Worm (Caenorhabditis elegans) whole organism, L2 larva: ENCODE measurements around the gene unk-1.

Source experiments
- ama-1 ChIP-seq: fragments of 150-350 bp; optimal IDR thresholded peaks from 2 replicates; lab custom pipeline; 2018; ENCODE audit warnings: inconsistent platforms
- nhr-25 ChIP-seq: fragments of 150-350 bp; sonication (generic microtip); optimal IDR thresholded peaks from 3 replicates; lab custom pipeline; 2014; ENCODE audit warnings: missing biosample characterization, missing genetic modification characterization
- nhr-77 ChIP-seq: fragments of 150-350 bp; optimal IDR thresholded peaks from 2 replicates; lab custom pipeline; 2014; ENCODE audit warnings: missing biosample characterization, missing genetic modification characterization

- no peak for TF ChIP-seq ama-1 (lab: Kevin White, UChicago)
- no peak for TF ChIP-seq nhr-25 (tag; lab: Kevin White, UChicago)
- no peak for TF ChIP-seq nhr-77 (tag; lab: Kevin White, UChicago)
These were observed 38.2 kb downstream of the unk-1 start for ce11 chrX:8053008-8053441.
